Worm (Caenorhabditis elegans) whole organism, L1 larva: ENCODE data around the gene T01G1.2.

ENCODE experiments used
- C04F5.9 ChIP-seq: sonication (generic microtip); optimal IDR thresholded peaks from 2 replicates; lab custom pipeline; 2016; ENCODE audit warnings: missing genetic modification characterization, missing compliant biosample characterization
- C16A3.4 ChIP-seq: fragments of 150-350 bp; optimal IDR thresholded peaks from 2 replicates; lab custom pipeline; 2014; ENCODE audit warnings: missing biosample characterization, missing genetic modification characterization
- F16B12.6 ChIP-seq: fragments of 150-350 bp; optimal IDR thresholded peaks from 2 replicates; lab custom pipeline; 2014; ENCODE audit warnings: missing biosample characterization, missing genetic modification characterization
- ceh-90 ChIP-seq: sonication (generic microtip); optimal IDR thresholded peaks from 2 replicates; lab custom pipeline; 2016; ENCODE audit warnings: missing genetic modification characterization, missing compliant biosample characterization
- ces-1 ChIP-seq: fragments of 150-350 bp; optimal IDR thresholded peaks from 2 replicates; lab custom pipeline; 2014; ENCODE audit warnings: missing biosample characterization, missing genetic modification reagents, missing genetic modification characterization
- dpl-1 ChIP-seq, 3 experiments: fragments of 150-350 bp in 2 of 3; sonication (generic microtip) in 1 of 3; optimal IDR thresholded peaks; 2 replicates each; lab custom pipeline; 2014 to 2017; ENCODE audit warnings: missing biosample characterization in 3 of 3, missing genetic modification characterization in 3 of 3, missing genetic modification reagents in 3 of 3
- dsc-1 ChIP-seq: sonication (generic microtip); optimal IDR thresholded peaks from 2 replicates; lab custom pipeline; 2016; ENCODE audit warnings: mild to moderate bottlenecking, missing genetic modification characterization, missing compliant biosample characterization
- efl-1 ChIP-seq, 4 experiments: fragments of 150-350 bp; optimal IDR thresholded peaks in 3 of 4; peaks in 1 of 4; 1 replicate in 1 of 4; 2 replicates in 3 of 4; lab custom pipeline; 2014; ENCODE audit warnings: missing biosample characterization in 2 of 4, missing genetic modification characterization in 2 of 4, missing genetic modification reagents in 2 of 4
- efl-3 ChIP-seq: fragments of 200-800 bp; sonication (Bioruptor generic); optimal IDR thresholded peaks from 2 replicates; lab custom pipeline; 2018; ENCODE audit warnings: mild to moderate bottlenecking, missing genetic modification characterization, missing compliant biosample characterization
- egl-13 ChIP-seq: sonication (generic microtip); optimal IDR thresholded peaks from 2 replicates; lab custom pipeline; 2016; ENCODE audit warnings: missing genotype, missing genetic modification reagents, missing genetic modification characterization, missing compliant biosample characterization
- ets-5 ChIP-seq: fragments of 200-800 bp; sonication (Bioruptor generic); IDR thresholded peaks from 2 replicates; pipeline ENCODE4 v1.3.6; 2022; ENCODE audit warnings: missing genetic modification characterization, missing compliant biosample characterization
- fkh-4 ChIP-seq: sonication (generic microtip); optimal IDR thresholded peaks from 2 replicates; lab custom pipeline; 2016; ENCODE audit warnings: missing compliant biosample characterization, missing genetic modification characterization, borderline replicate concordance
- fos-1 ChIP-seq: fragments of 150-350 bp; optimal IDR thresholded peaks from 2 replicates; lab custom pipeline; 2014; ENCODE audit warnings: missing biosample characterization, missing genetic modification characterization
- grh-1 ChIP-seq: fragments of 200-800 bp; sonication (Bioruptor generic); IDR thresholded peaks from 2 replicates; pipeline ENCODE4 v1.3.6; 2022; ENCODE audit warnings: missing genetic modification reagents, missing genetic modification characterization, missing compliant biosample characterization
- jun-1 ChIP-seq: fragments of 150-350 bp; optimal IDR thresholded peaks from 2 replicates; lab custom pipeline; 2014; ENCODE audit warnings: missing biosample characterization, missing genetic modification reagents, missing genetic modification characterization
- lin-14 ChIP-seq: fragments of 200-800 bp; sonication (Bioruptor generic); optimal IDR thresholded peaks from 2 replicates; lab custom pipeline; 2018; ENCODE audit warnings: mild to moderate bottlenecking, missing genetic modification characterization, moderate library complexity, missing compliant biosample characterization
- lin-15B ChIP-seq: fragments of 150-350 bp; sonication (generic microtip); optimal IDR thresholded peaks from 3 replicates; lab custom pipeline; 2014; ENCODE audit warnings: missing biosample characterization, missing genetic modification characterization
- lin-39 ChIP-seq: fragments of 150-350 bp; optimal IDR thresholded peaks from 2 replicates; lab custom pipeline; 2014; ENCODE audit warnings: missing biosample characterization, missing genetic modification reagents, missing genetic modification characterization
- lsy-2 ChIP-seq, 2 experiments: fragments of 150-350 bp; optimal IDR thresholded peaks; 2 replicates each; lab custom pipeline; 2014; ENCODE audit warnings: missing biosample characterization in 2 of 2, missing genetic modification characterization in 2 of 2
- mep-1 ChIP-seq: fragments of 150-350 bp; optimal IDR thresholded peaks from 2 replicates; lab custom pipeline; 2014; ENCODE audit warnings: missing biosample characterization, missing genetic modification characterization
- nhr-11 ChIP-seq: fragments of 150-350 bp; optimal IDR thresholded peaks from 2 replicates; lab custom pipeline; 2014; ENCODE audit warnings: missing biosample characterization, missing genetic modification characterization
- nhr-12 ChIP-seq: sonication (generic microtip); optimal IDR thresholded peaks from 2 replicates; lab custom pipeline; 2017; ENCODE audit warnings: missing biosample characterization, missing genetic modification characterization
- nhr-20 ChIP-seq: sonication (generic microtip); optimal IDR thresholded peaks from 2 replicates; lab custom pipeline; 2016; ENCODE audit warnings: mild to moderate bottlenecking, missing genetic modification characterization, missing compliant biosample characterization
- nhr-28 ChIP-seq: fragments of 150-350 bp; optimal IDR thresholded peaks from 2 replicates; lab custom pipeline; 2014; ENCODE audit warnings: missing biosample characterization, missing genetic modification characterization
- nhr-47 ChIP-seq: sonication (generic microtip); optimal IDR thresholded peaks from 2 replicates; lab custom pipeline; 2016; ENCODE audit warnings: mild to moderate bottlenecking, missing genetic modification characterization, moderate library complexity, missing compliant biosample characterization
- nhr-71 ChIP-seq: sonication (generic microtip); optimal IDR thresholded peaks from 2 replicates; lab custom pipeline; 2016; ENCODE audit warnings: mild to moderate bottlenecking, missing genetic modification characterization, moderate library complexity, missing compliant biosample characterization
- nhr-77 ChIP-seq: fragments of 150-350 bp; optimal IDR thresholded peaks from 2 replicates; lab custom pipeline; 2014; ENCODE audit warnings: missing biosample characterization, missing genetic modification characterization
- nhr-90 ChIP-seq: sonication (generic microtip); optimal IDR thresholded peaks from 2 replicates; lab custom pipeline; 2016; ENCODE audit warnings: mild to moderate bottlenecking, missing genetic modification characterization, missing compliant biosample characterization; ENCODE audit not compliant: poor library complexity
- pag-3 ChIP-seq: sonication (generic microtip); optimal IDR thresholded peaks from 2 replicates; lab custom pipeline; 2017; ENCODE audit warnings: missing genetic modification characterization, mild to moderate bottlenecking, missing compliant biosample characterization, antibody characterized with exemption, borderline replicate concordance; ENCODE audit not compliant: insufficient read depth
- rnt-1 ChIP-seq: sonication (generic microtip); optimal IDR thresholded peaks from 2 replicates; lab custom pipeline; 2016; ENCODE audit warnings: mild to moderate bottlenecking, missing genetic modification characterization, moderate library complexity, missing compliant biosample characterization
- skn-1 ChIP-seq: fragments of 150-350 bp; optimal IDR thresholded peaks from 2 replicates; lab custom pipeline; 2014; ENCODE audit warnings: missing biosample characterization, missing genetic modification characterization
- snpc-4 ChIP-seq: fragments of 150-350 bp; optimal IDR thresholded peaks from 2 replicates; lab custom pipeline; 2014; ENCODE audit warnings: missing biosample characterization, missing genetic modification characterization
- snu-23 ChIP-seq: sonication (generic microtip); optimal IDR thresholded peaks from 2 replicates; lab custom pipeline; 2016; ENCODE audit warnings: missing genetic modification characterization, missing compliant biosample characterization
- tbx-2 ChIP-seq: sonication (generic microtip); optimal IDR thresholded peaks from 2 replicates; lab custom pipeline; 2016; ENCODE audit warnings: missing genetic modification characterization, missing compliant biosample characterization
- tlp-1 ChIP-seq: fragments of 150-350 bp; optimal IDR thresholded peaks from 2 replicates; lab custom pipeline; 2014; ENCODE audit warnings: missing biosample characterization, missing genetic modification characterization
- unc-130 ChIP-seq: fragments of 150-350 bp; optimal IDR thresholded peaks from 2 replicates; lab custom pipeline; 2017; ENCODE audit warnings: missing biosample characterization, missing genetic modification characterization, inconsistent platforms
- unc-30 ChIP-seq: sonication (generic microtip); optimal IDR thresholded peaks from 2 replicates; lab custom pipeline; 2017; ENCODE audit warnings: missing biosample characterization, missing genetic modification characterization
- unc-62 ChIP-seq: fragments of 150-350 bp; optimal IDR thresholded peaks from 2 replicates; lab custom pipeline; 2014; ENCODE audit warnings: missing biosample characterization, missing genetic modification reagents, missing genetic modification characterization
- unc-98 ChIP-seq: fragments of 200-800 bp; sonication (Bioruptor generic); IDR thresholded peaks from 2 replicates; pipeline ENCODE4 v1.3.6; 2022; ENCODE audit warnings: missing genetic modification characterization, missing compliant biosample characterization
- vab-15 ChIP-seq: sonication (generic microtip); optimal IDR thresholded peaks from 2 replicates; lab custom pipeline; 2017; ENCODE audit warnings: missing genotype, mild to moderate bottlenecking, missing genetic modification characterization, missing compliant biosample characterization
- xbp-1 ChIP-seq: sonication (generic microtip); optimal IDR thresholded peaks from 2 replicates; lab custom pipeline; 2016; ENCODE audit warnings: missing genetic modification characterization, missing compliant biosample characterization
- ztf-11 ChIP-seq, 2 experiments: sonication (generic microtip); optimal IDR thresholded peaks; 2 replicates each; lab custom pipeline; 2016 to 2017; ENCODE audit warnings: missing genetic modification characterization in 2 of 2, missing biosample characterization in 1 of 2, missing compliant biosample characterization in 1 of 2
- ztf-4 ChIP-seq: fragments of 150-350 bp; optimal IDR thresholded peaks from 2 replicates; lab custom pipeline; 2014; ENCODE audit warnings: missing biosample characterization, missing genetic modification characterization

T01G1.2 gene

ce11 chrIV:11371645-11372044, 17.4 kb downstream of the T01G1.2 start, which contains the start of gene sec-31 (continued):
- TF ChIP-seq ztf-11 (tag; optimal IDR thresholded peaks at IDR 0.05; lab: Kevin White, UChicago): no peak
- no peak for TF ChIP-seq unc-62 (GFP tag; lab: Kevin White, UChicago)
- no peak for TF ChIP-seq vab-15 (tag; lab: Kevin White, UChicago)
- TF ChIP-seq rnt-1 (tag; lab: Kevin White, UChicago): peak; percentile 28
- no peak for TF ChIP-seq nhr-12 (tag; lab: Kevin White, UChicago)
- TF ChIP-seq C16A3.4 (tag; lab: Kevin White, UChicago): peak; percentile 21
- no peak for TF ChIP-seq grh-1 (GFP tag; lab: Robert Waterston, UW)
- TF ChIP-seq lin-15B (tag; lab: Kevin White, UChicago): no peak
- TF ChIP-seq skn-1 (tag; lab: Kevin White, UChicago): peak; percentile 25
- no peak for TF ChIP-seq snpc-4 (tag; lab: Kevin White, UChicago)
- TF ChIP-seq nhr-11 (tag; lab: Kevin White, UChicago): no peak
- TF ChIP-seq ces-1 (GFP tag; lab: Kevin White, UChicago): no peak
- no peak for TF ChIP-seq tbx-2 (tag; lab: Kevin White, UChicago)
- TF ChIP-seq nhr-77 (tag; lab: Kevin White, UChicago): no peak
- no peak for TF ChIP-seq nhr-71 (tag; lab: Kevin White, UChicago)
- TF ChIP-seq egl-13 (tag; lab: Kevin White, UChicago): no peak
- no peak for TF ChIP-seq F16B12.6
- no peak for TF ChIP-seq ets-5 (GFP tag; lab: Robert Waterston, UW)
- TF ChIP-seq C04F5.9 (tag; lab: Kevin White, UChicago): no peak
- TF ChIP-seq tlp-1 (tag; lab: Kevin White, UChicago): no peak
- TF ChIP-seq mep-1 (tag; lab: Kevin White, UChicago): no peak
- no peak for TF ChIP-seq nhr-20 (tag; lab: Kevin White, UChicago)
- no peak for TF ChIP-seq ztf-4 (tag; lab: Kevin White, UChicago)
- TF ChIP-seq jun-1 (tag; lab: Kevin White, UChicago): no peak
- TF ChIP-seq, all 84 proteins: peak for 8

- TF ChIP-seq lin-15B (tag; lab: Kevin White, UChicago) (no peak), unc-62 (GFP tag; lab: Kevin White, UChicago) (no peak), rnt-1 (tag; lab: Kevin White, UChicago) (no peak), efl-1 (optimal IDR thresholded peaks at IDR 0.05; lab: Kevin White, UChicago) (no peak), efl-1 (GFP tag; optimal IDR thresholded peaks at IDR 0.05 in 1 of 2; lab: Kevin White, UChicago) (no peak), pag-3 (tag; lab: Kevin White, UChicago) (no peak), unc-130 (tag; lab: Kevin White, UChicago) (no peak), lsy-2 (tag; optimal IDR thresholded peaks at IDR 0.05; lab: Kevin White, UChicago) (no peak), xbp-1 (tag; lab: Kevin White, UChicago) (no peak), dpl-1 (GFP tag; optimal IDR thresholded peaks at IDR 0.05; lab: Kevin White, UChicago) (no peak), dsc-1 (tag; lab: Kevin White, UChicago) (no peak), lin-14 (GFP tag; lab: Kevin White, UChicago) (no peak), lin-39 (no peak), nhr-28 (no peak)
These were observed 18.3 kb downstream of the T01G1.2 start, which contains the start of gene cbd-1 for ce11 chrIV:11372366-11372997. TSS of gene cbd-1 (plus strand) at chrIV:11372991.

- TF ChIP-seq nhr-28 (no peak), efl-1 (optimal IDR thresholded peaks at IDR 0.05; lab: Kevin White, UChicago) (no peak), efl-1 (GFP tag; optimal IDR thresholded peaks at IDR 0.05 in 1 of 2; lab: Kevin White, UChicago) (no peak), snpc-4 (tag; lab: Kevin White, UChicago) (no peak), nhr-11 (tag; lab: Kevin White, UChicago) (no peak), snu-23 (GFP tag; lab: Kevin White, UChicago) (no peak), ceh-90 (tag; lab: Kevin White, UChicago) (no peak), tbx-2 (tag; lab: Kevin White, UChicago) (no peak), fkh-4 (tag; lab: Kevin White, UChicago) (no peak), fos-1 (no peak), efl-3 (GFP tag; lab: Kevin White, UChicago) (no peak), unc-98 (no peak), nhr-90 (tag; lab: Kevin White, UChicago) (no peak), skn-1 (tag; lab: Kevin White, UChicago) (no peak), ets-5 (GFP tag; lab: Robert Waterston, UW) (no peak), nhr-47 (no peak), unc-30 (no peak)
These were observed 21.5 kb downstream of the T01G1.2 start for ce11 chrIV:11375713-11376112.
